Fruit fly (Drosophila melanogaster) whole organism, embryonic: Measurements from ENCODE around the gene Cat.

Source experiments
- Adf1 ChIP-seq: fragments of 200-800 bp; sonication (Bioruptor generic); IDR thresholded peaks from 2 replicates; pipeline ENCODE4 v1.3.6; 2022; ENCODE audit warnings: missing biosample characterization, missing genetic modification characterization
- Bdp1 ChIP-seq: fragments of 200-800 bp; sonication (Bioruptor generic); optimal IDR thresholded peaks from 3 replicates; lab custom pipeline; 2016; ENCODE audit warnings: missing biosample characterization, missing genetic modification characterization
- Blimp-1 ChIP-seq: fragments of 200-800 bp; sonication (Bioruptor generic); optimal IDR thresholded peaks from 3 replicates; lab custom pipeline; 2018; ENCODE audit warnings: missing biosample characterization, missing genetic modification characterization, mild to moderate bottlenecking, moderate library complexity, missing genetic modification reagents
- CG10267 ChIP-seq: fragments of 200-800 bp; sonication (Bioruptor generic); optimal IDR thresholded peaks from 2 replicates; lab custom pipeline; 2018; ENCODE audit warnings: missing biosample characterization, mild to moderate bottlenecking, missing genetic modification characterization, moderate library complexity
- CG10462 ChIP-seq: fragments of 200-800 bp; sonication (Bioruptor generic); optimal IDR thresholded peaks from 2 replicates; lab custom pipeline; 2016; ENCODE audit warnings: missing biosample characterization, missing genetic modification characterization
- CG10979 ChIP-seq: fragments of 200-800 bp; sonication (Bioruptor generic); optimal IDR thresholded peaks from 2 replicates; lab custom pipeline; 2018; ENCODE audit warnings: missing biosample characterization, mild to moderate bottlenecking, missing genetic modification characterization, moderate library complexity
- CG12391 ChIP-seq: fragments of 200-800 bp; sonication (Bioruptor generic); optimal IDR thresholded peaks from 3 replicates; lab custom pipeline; 2018; ENCODE audit warnings: missing biosample characterization, mild to moderate bottlenecking, missing genetic modification characterization, moderate library complexity
- CG13624 ChIP-seq: fragments of 200-800 bp; sonication (Bioruptor generic); optimal IDR thresholded peaks from 2 replicates; lab custom pipeline; 2016; ENCODE audit warnings: missing biosample characterization, missing genetic modification characterization
- CG17328 ChIP-seq: fragments of 200-800 bp; sonication (Bioruptor generic); IDR thresholded peaks from 2 replicates; pipeline ENCODE4 v1.3.6; 2022; ENCODE audit warnings: missing biosample characterization, missing genetic modification characterization
- CG17612 ChIP-seq: fragments of 200-800 bp; sonication (Bioruptor generic); IDR thresholded peaks from 2 replicates; pipeline ENCODE4 v1.3.6; 2022; ENCODE audit warnings: missing biosample characterization, missing genetic modification characterization
- CG2712 ChIP-seq: fragments of 200-800 bp; optimal IDR thresholded peaks from 3 replicates; lab custom pipeline; 2019; ENCODE audit warnings: missing biosample characterization, mild to moderate bottlenecking, missing genetic modification characterization, moderate library complexity
- CG30403 ChIP-seq: fragments of 200-800 bp; sonication (Bioruptor generic); optimal IDR thresholded peaks from 3 replicates; lab custom pipeline; 2016; ENCODE audit warnings: missing biosample characterization, missing genetic modification characterization
- CG34376 ChIP-seq: fragments of 200-800 bp; sonication (Bioruptor generic); optimal IDR thresholded peaks from 2 replicates; lab custom pipeline; 2018; ENCODE audit warnings: missing biosample characterization, mild to moderate bottlenecking, missing genetic modification characterization
- CG3726 ChIP-seq: fragments of 200-800 bp; sonication (Bioruptor generic); IDR thresholded peaks from 3 replicates; pipeline ENCODE4, ENCODE4 v1.3.6; 2022; ENCODE audit warnings: missing biosample characterization, missing genetic modification characterization
- CG4424 ChIP-seq: fragments of 200-800 bp; sonication (Bioruptor generic); optimal IDR thresholded peaks from 3 replicates; lab custom pipeline; 2016; ENCODE audit warnings: missing biosample characterization, missing genetic modification characterization
- CG5245 ChIP-seq: fragments of 200-800 bp; sonication (Bioruptor generic); optimal IDR thresholded peaks from 3 replicates; lab custom pipeline; 2016; ENCODE audit warnings: missing biosample characterization, missing genetic modification characterization
- CG6254 ChIP-seq: fragments of 200-800 bp; sonication (Bioruptor generic); optimal IDR thresholded peaks from 3 replicates; lab custom pipeline; 2017; ENCODE audit warnings: mild to moderate bottlenecking, missing biosample characterization, missing genetic modification reagents, missing genetic modification characterization
- CG6813 ChIP-seq: fragments of 200-800 bp; sonication (Bioruptor generic); optimal IDR thresholded peaks from 2 replicates; lab custom pipeline; 2017; ENCODE audit warnings: missing biosample characterization, missing genetic modification characterization, mild to moderate bottlenecking, moderate library complexity, missing genetic modification reagents
- CG7745 ChIP-seq: fragments of 200-800 bp; sonication (Bioruptor generic); optimal IDR thresholded peaks from 2 replicates; lab custom pipeline; 2018; ENCODE audit warnings: missing biosample characterization, mild to moderate bottlenecking, missing genetic modification characterization, moderate library complexity
- CG7839 ChIP-seq: fragments of 200-800 bp; sonication (Bioruptor generic); optimal IDR thresholded peaks from 3 replicates; lab custom pipeline; 2018; ENCODE audit warnings: missing biosample characterization, mild to moderate bottlenecking, missing genetic modification characterization, moderate library complexity
- CG7963 ChIP-seq: fragments of 200-800 bp; sonication (Bioruptor generic); IDR thresholded peaks from 3 replicates; pipeline ENCODE4 v1.3.6; 2022; ENCODE audit warnings: missing biosample characterization, missing genetic modification characterization; ENCODE audit not compliant: partially characterized antibody
- CG8478 ChIP-seq: fragments of >200 bp; optimal IDR thresholded peaks from 2 replicates; lab custom pipeline; 2018
- CG8944 ChIP-seq: fragments of 200-800 bp; sonication (Bioruptor generic); optimal IDR thresholded peaks from 3 replicates; lab custom pipeline; 2016; ENCODE audit warnings: missing biosample characterization, missing genetic modification characterization
- D19A ChIP-seq: fragments of 200-800 bp; optimal IDR thresholded peaks from 3 replicates; lab custom pipeline; 2019; ENCODE audit warnings: missing biosample characterization, mild to moderate bottlenecking, missing genetic modification characterization, moderate library complexity
- Deaf1 ChIP-seq: fragments of 200-800 bp; optimal IDR thresholded peaks from 3 replicates; lab custom pipeline; 2019; ENCODE audit warnings: missing biosample characterization, mild to moderate bottlenecking, missing genetic modification characterization, moderate library complexity
- E2f2 ChIP-seq: fragments of 200-800 bp; sonication (Bioruptor generic); IDR thresholded peaks from 2 replicates; pipeline ENCODE4 v1.3.6; 2022; ENCODE audit warnings: missing biosample characterization, missing genetic modification characterization
- HmgD ChIP-seq: fragments of 200-800 bp; sonication (Bioruptor generic); optimal IDR thresholded peaks from 3 replicates; lab custom pipeline; 2016; ENCODE audit warnings: missing biosample characterization, missing genetic modification characterization
- HmgZ ChIP-seq: fragments of 200-800 bp; sonication (Bioruptor generic); optimal IDR thresholded peaks from 2 replicates; lab custom pipeline; 2018; ENCODE audit warnings: missing biosample characterization, mild to moderate bottlenecking, missing genetic modification characterization
- Hmr ChIP-seq: fragments of 200-800 bp; sonication (Bioruptor generic); optimal IDR thresholded peaks from 3 replicates; lab custom pipeline; 2017; ENCODE audit warnings: mild to moderate bottlenecking, missing biosample characterization, missing genetic modification reagents, missing genetic modification characterization
- Ssrp ChIP-seq: fragments of 200-800 bp; sonication (Bioruptor generic); optimal IDR thresholded peaks from 2 replicates; lab custom pipeline; 2018; ENCODE audit warnings: missing biosample characterization, mild to moderate bottlenecking, missing genetic modification characterization, moderate library complexity
- Trl ChIP-seq, 3 experiments: fragments of >200 bp in 2 of 3; fragments of 200-800 bp in 1 of 3; sonication (Bioruptor generic) in 1 of 3; optimal IDR thresholded peaks; 2 replicates in 1 of 3; 3 replicates in 2 of 3; lab custom pipeline; 2016 to 2017; ENCODE audit warnings: missing biosample characterization in 1 of 3, missing genetic modification characterization in 1 of 3
- Xrp1 ChIP-seq: fragments of 200-800 bp; sonication (Bioruptor generic); IDR thresholded peaks from 2 replicates; pipeline ENCODE4 v1.3.6; 2022; ENCODE audit warnings: missing biosample characterization, missing genetic modification characterization
- bcd ChIP-seq: fragments of 200-800 bp; sonication (Bioruptor generic); optimal IDR thresholded peaks from 2 replicates; lab custom pipeline; 2017; ENCODE audit warnings: missing biosample characterization, mild to moderate bottlenecking, missing genetic modification characterization
- cg ChIP-seq: fragments of 200-800 bp; sonication (Bioruptor generic); optimal IDR thresholded peaks from 3 replicates; lab custom pipeline; 2019; ENCODE audit warnings: missing biosample characterization, mild to moderate bottlenecking, missing genetic modification characterization, moderate library complexity
- chif ChIP-seq, 2 experiments: fragments of 200-800 bp; sonication (Bioruptor generic); optimal IDR thresholded peaks; 3 replicates each; lab custom pipeline; 2016; ENCODE audit warnings: missing biosample characterization in 2 of 2, missing genetic modification characterization in 2 of 2
- dm ChIP-seq: fragments of 200-800 bp; sonication (Bioruptor generic); optimal IDR thresholded peaks from 3 replicates; lab custom pipeline; 2016; ENCODE audit warnings: missing biosample characterization, missing genetic modification characterization
- dmrt99B ChIP-seq: fragments of 200-800 bp; sonication (Bioruptor generic); optimal IDR thresholded peaks from 2 replicates; lab custom pipeline; 2018; ENCODE audit warnings: missing biosample characterization, mild to moderate bottlenecking, missing genetic modification characterization, moderate library complexity
- ewg ChIP-seq: fragments of 200-800 bp; sonication (Bioruptor generic); optimal IDR thresholded peaks from 3 replicates; lab custom pipeline; 2017; ENCODE audit warnings: mild to moderate bottlenecking, missing biosample characterization, missing genetic modification reagents, missing genetic modification characterization
- eyg ChIP-seq: fragments of 200-800 bp; sonication (Bioruptor generic); optimal IDR thresholded peaks from 3 replicates; lab custom pipeline; 2016; ENCODE audit warnings: missing biosample characterization, missing genetic modification characterization
- mirr ChIP-seq: fragments of 200-800 bp; sonication (Bioruptor generic); optimal IDR thresholded peaks from 3 replicates; lab custom pipeline; 2018; ENCODE audit warnings: missing biosample characterization, mild to moderate bottlenecking, missing genetic modification characterization
- nom ChIP-seq: fragments of 200-800 bp; sonication (Bioruptor generic); optimal IDR thresholded peaks from 2 replicates; lab custom pipeline; 2017; ENCODE audit warnings: missing biosample characterization, missing genetic modification characterization, mild to moderate bottlenecking, moderate library complexity, missing genetic modification reagents
- oc ChIP-seq: fragments of 200-800 bp; sonication (Bioruptor generic); optimal IDR thresholded peaks from 2 replicates; lab custom pipeline; 2018; ENCODE audit warnings: missing biosample characterization, mild to moderate bottlenecking, missing genetic modification characterization, moderate library complexity
- onecut ChIP-seq: fragments of 200-800 bp; sonication (Bioruptor generic); IDR thresholded peaks from 2 replicates; pipeline ENCODE4 v1.3.6; 2022; ENCODE audit warnings: missing biosample characterization, missing genetic modification characterization
- pfk ChIP-seq: fragments of 200-800 bp; sonication (Bioruptor generic); optimal IDR thresholded peaks from 2 replicates; lab custom pipeline; 2018; ENCODE audit warnings: missing biosample characterization, mild to moderate bottlenecking, missing genetic modification characterization, moderate library complexity
- pnt ChIP-seq: fragments of 200-800 bp; sonication (Bioruptor generic); optimal IDR thresholded peaks from 3 replicates; lab custom pipeline; 2016; ENCODE audit warnings: missing biosample characterization, missing genetic modification characterization
- prd ChIP-seq, 3 experiments: fragments of >200 bp in 2 of 3; fragments of 200-800 bp in 1 of 3; sonication (Bioruptor generic) in 1 of 3; optimal IDR thresholded peaks in 2 of 3; IDR thresholded peaks in 1 of 3; 2 replicates in 2 of 3; 3 replicates in 1 of 3; pipeline versions ENCODE4 v1.3.6 to Lab custom; 2017 to 2022; ENCODE audit warnings: missing biosample characterization in 1 of 3, missing genetic modification characterization in 1 of 3
- pum ChIP-seq: fragments of 200-800 bp; sonication (Bioruptor generic); optimal IDR thresholded peaks from 2 replicates; lab custom pipeline; 2016; ENCODE audit warnings: missing biosample characterization, missing genetic modification characterization
- sr ChIP-seq: fragments of 200-800 bp; sonication (Bioruptor generic); IDR thresholded peaks from 3 replicates; pipeline ENCODE4 v1.3.6; 2022; ENCODE audit warnings: missing biosample characterization, missing genetic modification characterization
- tin ChIP-seq: fragments of 200-800 bp; sonication (Bioruptor generic); optimal IDR thresholded peaks from 3 replicates; lab custom pipeline; 2016; ENCODE audit warnings: missing biosample characterization, missing genetic modification characterization

Cat gene

dm6 chr3L:18840370-18841007 is 18.1 kb downstream of the Cat start (continued):
- TF ChIP-seq CG10267 (peak; percentile 14), mirr (GFP tag; lab: Kevin White, UChicago) (peak; percentile 24), Hmr (GFP tag; lab: Kevin White, UChicago) (peak; percentile 26), Adf1 (no peak), Xrp1 (GFP tag; lab: Robert Waterston, UW) (no peak), ewg (GFP tag; lab: Kevin White, UChicago) (peak; percentile 4), CG7745 (tag; lab: Kevin White, UChicago) (no peak), Trl (optimal IDR thresholded peaks at IDR 0.05; lab: Kevin White, UChicago) (peak; percentile 70 to 87), Trl (GFP tag; optimal IDR thresholded peaks at IDR 0.05; lab: Kevin White, UChicago) (peak; percentile 14), dm (GFP tag; lab: Kevin White, UChicago) (peak; percentile 28), CG17328 (no peak), tin (GFP tag; lab: Kevin White, UChicago) (peak; percentile 42), CG8944 (GFP tag; lab: Kevin White, UChicago) (peak; percentile 4), Ssrp (tag; lab: Kevin White, UChicago) (peak; percentile 4), CG2712 (peak; percentile 55), CG7839 (tag; lab: Kevin White, UChicago) (peak; percentile 44), bcd (peak; percentile 0), prd (optimal IDR thresholded peaks at IDR 0.05; lab: Kevin White, UChicago) (no peak), prd (GFP tag; IDR thresholded peaks at IDR 0.05; lab: Robert Waterston, UW) (no peak), CG8478 (lab: Kevin White, UChicago) (no peak), pum (GFP tag; lab: Kevin White, UChicago) (peak; percentile 17), CG5245 (GFP tag; lab: Kevin White, UChicago) (peak; percentile 22), CG10979 (tag; lab: Kevin White, UChicago) (peak; percentile 33), Bdp1 (peak; percentile 20), HmgZ (peak; percentile 17), eyg (GFP tag; lab: Kevin White, UChicago) (peak; percentile 49), CG6254 (no peak), cg (GFP tag; lab: Kevin White, UChicago) (peak; percentile 97), sr (no peak), E2f2 (GFP tag; lab: Robert Waterston, UW) (no peak), Deaf1 (peak; percentile 67), HmgD (GFP tag; lab: Kevin White, UChicago) (peak; percentile 40), dmrt99B (tag; lab: Kevin White, UChicago) (peak; percentile 33), D19A (tag; lab: Kevin White, UChicago) (peak; percentile 24), onecut (GFP tag; lab: Robert Waterston, UW) (peak; percentile 7; the same call in 1 of the 2 replicates), CG6813 (GFP tag; lab: Kevin White, UChicago) (peak; percentile 20), pfk (GFP tag; lab: Kevin White, UChicago) (peak; percentile 31), CG3726 (no peak), CG34376 (GFP tag; lab: Kevin White, UChicago) (peak; percentile 34), CG30403 (GFP tag; lab: Kevin White, UChicago) (peak; percentile 48), CG4424 (GFP tag; lab: Kevin White, UChicago) (peak; percentile 22), Blimp-1 (GFP tag; lab: Kevin White, UChicago) (peak; percentile 11), CG13624 (GFP tag; lab: Kevin White, UChicago) (peak; percentile 20), nom (peak; percentile 63), CG7963 (GFP tag; lab: Robert Waterston, UW) (no peak), CG17612 (no peak), CG12391 (tag; lab: Kevin White, UChicago) (peak; percentile 28), oc (peak; percentile 66), pnt (peak; percentile 24), chif (GFP tag; optimal IDR thresholded peaks at IDR 0.05; lab: Kevin White, UChicago) (peak in 1 of 2 experiments; percentile 40), CG10462 (GFP tag; lab: Kevin White, UChicago) (no peak)
